Worm (Caenorhabditis elegans) whole organism, midembryonic: Measurements from ENCODE around the gene str-97.

ENCODE experiments used
- T22C8.4 ChIP-seq: fragments of 200-800 bp; sonication (Bioruptor generic); IDR thresholded peaks from 2 replicates; pipeline ENCODE4 v1.3.6; 2022; ENCODE audit warnings: missing genetic modification characterization, missing compliant biosample characterization
- cog-1 ChIP-seq: sonication (generic microtip); optimal IDR thresholded peaks from 2 replicates; lab custom pipeline; 2016; ENCODE audit warnings: missing genetic modification characterization, missing compliant biosample characterization
- flt-1 ChIP-seq: fragments of 200-800 bp; sonication (Bioruptor generic); IDR thresholded peaks from 2 replicates; pipeline ENCODE4 v1.3.6; 2022; ENCODE audit warnings: missing genetic modification characterization, missing compliant biosample characterization
- klf-2 ChIP-seq: fragments of 200-800 bp; sonication (Bioruptor generic); conservative IDR thresholded peaks from 2 replicates; pipeline ENCODE4 v1.3.6; 2022; ENCODE audit warnings: missing genetic modification reagents, missing genetic modification characterization, missing compliant biosample characterization
- med-1 ChIP-seq: sonication (generic microtip); optimal IDR thresholded peaks from 2 replicates; lab custom pipeline; 2017; ENCODE audit warnings: missing genetic modification characterization, mild to moderate bottlenecking, missing compliant biosample characterization, antibody characterized with exemption, missing genetic modification reagents; ENCODE audit not compliant: insufficient read depth
- ref-1 ChIP-seq: fragments of 200-800 bp; sonication (Bioruptor generic); conservative IDR thresholded peaks from 2 replicates; pipeline ENCODE4 v1.3.6; 2022; ENCODE audit warnings: missing genetic modification reagents, missing genetic modification characterization, missing compliant biosample characterization
- tab-1 ChIP-seq: fragments of 200-800 bp; sonication (Bioruptor generic); IDR thresholded peaks from 2 replicates; pipeline ENCODE4 v1.3.6; 2022; ENCODE audit warnings: missing genetic modification characterization, missing compliant biosample characterization
- ztf-23 ChIP-seq: fragments of 200-800 bp; sonication (Bioruptor generic); IDR thresholded peaks from 2 replicates; pipeline ENCODE4 v1.3.6; 2022; ENCODE audit warnings: missing genetic modification reagents, missing genetic modification characterization, missing compliant biosample characterization
- ztf-29 ChIP-seq: fragments of 200-800 bp; sonication (Bioruptor generic); IDR thresholded peaks from 2 replicates; pipeline ENCODE4 v1.3.6; 2022; ENCODE audit warnings: missing genetic modification reagents, missing genetic modification characterization, missing compliant biosample characterization

Gene str-97

DNA sequence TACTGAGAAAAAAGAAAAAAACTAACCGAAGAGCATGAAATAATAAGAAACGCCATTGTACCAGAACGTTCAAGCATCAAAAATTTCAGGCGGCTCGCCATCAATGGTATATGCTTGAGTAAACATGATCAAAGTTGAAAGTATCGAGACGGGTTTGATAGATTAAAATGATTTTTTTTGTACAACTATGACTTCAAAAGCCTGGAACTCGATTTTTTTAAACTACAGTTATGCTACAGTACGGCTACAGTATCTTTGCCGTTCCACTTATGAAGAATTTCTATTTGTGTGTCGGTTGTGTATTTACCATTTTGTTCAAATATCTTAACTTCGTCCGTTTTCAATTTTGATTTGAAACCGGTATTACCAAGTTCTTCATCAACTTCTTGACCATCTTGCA is at the start of gene str-97:
Gene str-97, minus strand, starts transcription at position 101 of the 400 bp plus-strand sequence.
- TF ChIP-seq klf-2 (GFP tag; lab: Robert Waterston, UW) = no peak
- no peak for TF ChIP-seq ztf-23 (GFP tag; lab: Robert Waterston, UW)
- TF ChIP-seq ref-1 (GFP tag; lab: Robert Waterston, UW) = no peak
- no peak for TF ChIP-seq med-1 (GFP tag; lab: Kevin White, UChicago)
- no peak for TF ChIP-seq cog-1
- TF ChIP-seq ztf-29 (GFP tag; lab: Robert Waterston, UW) = no peak
- TF ChIP-seq flt-1 (GFP tag; lab: Robert Waterston, UW) = no peak
- no peak for TF ChIP-seq tab-1
- TF ChIP-seq T22C8.4 (GFP tag; lab: Robert Waterston, UW) = no peak

DNA sequence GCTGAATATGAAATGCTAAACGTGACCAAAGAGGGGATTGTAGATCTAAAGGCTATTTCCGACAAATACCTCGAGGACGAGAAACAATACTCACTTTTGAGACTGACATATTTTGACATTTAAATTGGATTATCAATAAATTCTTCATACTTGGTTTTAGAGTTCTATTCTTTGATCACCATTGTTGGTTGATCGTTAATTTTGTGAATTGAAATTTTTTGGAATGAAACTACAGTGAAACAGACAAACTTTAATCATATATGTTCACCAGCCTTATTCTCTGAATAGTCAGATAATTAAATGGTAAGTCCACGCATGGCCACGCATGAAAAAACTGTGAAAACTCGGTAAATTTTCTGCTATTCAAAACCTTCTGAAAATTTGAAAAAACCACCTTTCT is 47.6 kb upstream of the str-97 start, which contains the start of gene F11A5.18:
Gene F11A5.18, plus strand, starts transcription at position 301 of the 400 bp plus-strand sequence.
- TF ChIP-seq klf-2 (GFP tag; lab: Robert Waterston, UW) = no peak
- no peak for TF ChIP-seq ztf-23 (GFP tag; lab: Robert Waterston, UW)
- no peak for TF ChIP-seq med-1 (GFP tag; lab: Kevin White, UChicago)
- TF ChIP-seq cog-1 = no peak

DNA sequence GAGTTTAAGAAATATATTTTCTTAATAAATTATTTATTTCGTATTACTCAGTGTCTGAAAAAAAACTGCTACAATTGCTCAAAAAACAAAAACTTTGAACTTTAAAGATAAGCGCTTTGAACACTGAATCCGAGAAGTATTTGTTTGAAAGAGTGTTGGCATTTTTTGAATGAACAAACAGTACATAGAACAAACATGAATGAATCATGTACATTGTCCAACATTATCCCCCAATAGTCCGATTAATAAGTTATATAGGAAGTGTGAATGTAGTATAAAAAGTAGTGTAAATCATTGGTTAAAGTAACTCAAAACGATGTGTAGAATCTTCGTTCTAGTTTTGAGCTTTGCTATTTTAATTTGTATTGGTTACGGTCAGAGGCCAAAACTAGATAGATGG is 46.7 kb upstream of the str-97 start, which contains the start of gene F11A5.17:
Gene F11A5.17, plus strand, starts transcription at position 301 of the 400 bp plus-strand sequence.
- TF ChIP-seq klf-2 (GFP tag; lab: Robert Waterston, UW) (no peak), cog-1 (no peak), ref-1 (GFP tag; lab: Robert Waterston, UW) (no peak)

DNA sequence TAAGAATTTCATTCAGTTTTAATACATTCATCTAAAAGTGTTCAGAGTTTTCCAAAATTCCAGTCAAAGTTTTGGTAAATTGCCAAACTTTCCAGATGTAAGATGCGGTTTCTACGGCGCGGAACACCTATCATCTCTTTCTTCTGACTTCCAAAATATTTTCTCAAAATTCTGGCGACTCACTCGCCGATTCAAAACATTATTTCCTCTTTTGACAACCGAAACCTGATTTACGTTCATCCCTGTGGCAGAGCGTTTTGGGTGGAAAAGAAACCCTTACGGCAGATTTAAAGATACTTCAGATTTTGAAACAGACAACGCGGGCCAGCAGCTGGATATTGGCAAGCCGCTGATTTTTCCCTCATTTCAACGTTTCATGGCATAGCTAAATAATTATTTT is 43.0 kb upstream of the str-97 start, which contains the start of gene F11A5.5:
Gene F11A5.5, plus strand, starts transcription at position 301 of the 400 bp plus-strand sequence.
- TF ChIP-seq ztf-23 (GFP tag; lab: Robert Waterston, UW) (no peak), ztf-29 (GFP tag; lab: Robert Waterston, UW) (no peak), tab-1 (no peak), cog-1 (no peak), med-1 (GFP tag; lab: Kevin White, UChicago) (no peak), T22C8.4 (GFP tag; lab: Robert Waterston, UW) (no peak), flt-1 (GFP tag; lab: Robert Waterston, UW) (no peak), ref-1 (GFP tag; lab: Robert Waterston, UW) (no peak), klf-2 (GFP tag; lab: Robert Waterston, UW) (no peak)

DNA sequence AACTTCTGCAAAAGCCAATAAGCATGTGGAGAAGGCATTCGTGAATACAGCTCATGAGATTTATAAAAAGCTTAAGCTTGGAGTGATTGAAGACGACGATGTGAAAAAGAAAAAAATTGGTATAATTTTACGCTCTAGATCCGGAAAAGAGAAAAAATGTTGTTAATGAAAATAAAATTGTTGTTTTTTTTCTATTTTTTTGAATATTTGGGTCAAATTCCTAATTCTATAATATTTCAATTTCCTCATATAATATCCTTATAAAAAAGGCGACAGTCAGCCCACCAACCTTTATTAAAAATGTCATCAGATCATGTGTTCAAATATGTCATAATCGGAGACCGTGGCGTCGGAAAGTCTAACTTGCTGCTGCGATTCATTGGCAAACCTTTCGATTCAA is 40.4 kb upstream of the str-97 start, which contains the start of gene rabr-3:
Gene rabr-3, plus strand, starts transcription at position 301 of the 400 bp plus-strand sequence.
- TF ChIP-seq ref-1 (GFP tag; lab: Robert Waterston, UW) (no peak), cog-1 (no peak), flt-1 (GFP tag; lab: Robert Waterston, UW) (no peak), T22C8.4 (GFP tag; lab: Robert Waterston, UW) (no peak), ztf-29 (GFP tag; lab: Robert Waterston, UW) (no peak), med-1 (GFP tag; lab: Kevin White, UChicago) (no peak), ztf-23 (GFP tag; lab: Robert Waterston, UW) (no peak), tab-1 (no peak)

DNA sequence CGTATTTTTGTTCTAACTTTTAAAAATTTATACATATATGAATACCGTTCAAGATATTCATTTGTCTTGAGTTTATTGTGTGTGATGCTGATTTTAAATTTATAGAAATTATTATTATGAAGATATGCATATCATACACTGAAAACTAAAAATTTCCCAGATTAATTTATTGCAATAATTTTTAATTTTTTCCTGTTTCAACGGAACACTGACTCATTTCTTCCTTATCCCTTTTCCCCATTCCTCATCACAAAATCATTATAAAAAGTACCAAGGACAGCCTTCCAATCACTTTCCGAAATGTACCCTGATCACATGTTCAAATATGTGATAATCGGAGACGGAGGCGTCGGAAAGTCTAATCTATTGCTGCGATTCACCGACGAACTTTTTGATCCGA is 39.6 kb upstream of the str-97 start, which contains the start of gene rabr-4:
Gene rabr-4, plus strand, starts transcription at position 301 of the 400 bp plus-strand sequence.
- TF ChIP-seq med-1 (GFP tag; lab: Kevin White, UChicago) (no peak), ztf-29 (GFP tag; lab: Robert Waterston, UW) (no peak), cog-1 (no peak), ref-1 (GFP tag; lab: Robert Waterston, UW) (no peak), flt-1 (GFP tag; lab: Robert Waterston, UW) (no peak), klf-2 (GFP tag; lab: Robert Waterston, UW) (no peak), ztf-23 (GFP tag; lab: Robert Waterston, UW) (no peak), T22C8.4 (GFP tag; lab: Robert Waterston, UW) (no peak), tab-1 (no peak)

DNA sequence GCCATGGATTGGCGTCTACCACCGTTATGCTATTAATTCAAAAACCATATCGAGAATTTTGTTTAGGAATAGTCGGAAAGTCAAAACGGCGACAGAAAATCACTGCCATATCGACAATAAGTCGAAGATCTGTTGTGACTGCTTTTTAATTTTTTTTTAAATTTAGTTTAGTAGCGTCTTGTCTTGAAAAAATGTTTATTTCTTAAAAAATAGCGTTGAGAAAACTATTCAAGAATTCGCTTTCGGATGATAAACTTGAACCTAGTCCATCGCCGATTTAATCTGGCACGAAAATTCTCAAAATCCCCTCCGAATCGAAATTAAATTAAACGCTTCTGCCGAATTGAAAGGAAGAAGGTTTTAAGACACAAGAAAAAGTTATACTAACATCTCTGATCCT is 37.1 kb upstream of the str-97 start, which contains the start of gene srh-279:
Gene srh-279, plus strand, starts transcription at position 301 of the 400 bp plus-strand sequence.
- TF ChIP-seq tab-1 (no peak), ref-1 (GFP tag; lab: Robert Waterston, UW) (no peak), T22C8.4 (GFP tag; lab: Robert Waterston, UW) (no peak), flt-1 (GFP tag; lab: Robert Waterston, UW) (no peak), ztf-23 (GFP tag; lab: Robert Waterston, UW) (no peak), med-1 (GFP tag; lab: Kevin White, UChicago) (no peak)

DNA sequence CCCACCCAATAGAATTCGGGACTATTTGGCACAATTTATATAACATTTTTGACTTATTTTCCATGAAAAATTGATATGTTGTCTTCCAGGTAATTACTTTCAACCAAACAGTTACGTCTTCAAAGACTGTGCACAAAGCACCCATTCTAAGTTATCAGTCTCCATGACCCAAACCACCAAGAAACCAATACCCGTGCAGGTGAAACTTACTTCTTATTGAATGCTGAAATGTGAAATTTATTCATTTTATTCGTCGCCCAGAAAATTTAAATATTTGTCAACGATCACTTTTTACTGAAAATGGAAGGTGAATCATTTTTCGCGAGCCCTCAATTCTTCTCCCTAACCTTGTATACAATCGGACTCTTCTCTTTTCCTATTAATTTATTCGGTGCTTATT is 35.5 kb upstream of the str-97 start, which contains the start of gene srh-281:
Gene srh-281, plus strand, starts transcription at position 301 of the 400 bp plus-strand sequence.
- TF ChIP-seq med-1 (GFP tag; lab: Kevin White, UChicago) (no peak), tab-1 (no peak), cog-1 (no peak), ztf-29 (GFP tag; lab: Robert Waterston, UW) (no peak), T22C8.4 (GFP tag; lab: Robert Waterston, UW) (no peak), klf-2 (GFP tag; lab: Robert Waterston, UW) (no peak), ref-1 (GFP tag; lab: Robert Waterston, UW) (no peak), ztf-23 (GFP tag; lab: Robert Waterston, UW) (no peak), flt-1 (GFP tag; lab: Robert Waterston, UW) (no peak)

DNA sequence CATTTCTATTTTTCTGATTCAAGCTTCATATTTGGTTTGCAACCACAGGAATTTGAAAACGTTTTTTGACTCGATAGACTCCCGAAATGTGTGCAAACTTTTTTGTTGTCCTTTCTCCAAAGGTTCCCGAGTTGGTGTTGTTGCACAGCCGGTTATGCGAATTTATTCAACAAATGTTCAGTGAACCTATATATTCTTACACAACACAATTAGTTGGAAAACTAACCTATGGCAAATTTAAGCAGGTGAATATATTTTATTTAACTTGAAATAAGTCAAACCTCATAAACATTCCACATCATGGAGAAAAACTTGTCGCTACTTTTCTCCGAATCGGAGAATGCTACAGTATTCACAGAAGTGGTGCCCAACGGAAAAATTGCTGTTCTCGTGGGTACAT is 28.3 kb upstream of the str-97 start, which contains the start of gene srz-14:
Gene srz-14, plus strand, starts transcription at position 301 of the 400 bp plus-strand sequence.
- TF ChIP-seq T22C8.4 (GFP tag; lab: Robert Waterston, UW) = no peak
- TF ChIP-seq ztf-29 (GFP tag; lab: Robert Waterston, UW) = no peak
- TF ChIP-seq ztf-23 (GFP tag; lab: Robert Waterston, UW) = no peak
- no peak for TF ChIP-seq ref-1 (GFP tag; lab: Robert Waterston, UW)
- no peak for TF ChIP-seq klf-2 (GFP tag; lab: Robert Waterston, UW)
- no peak for TF ChIP-seq cog-1
